Fruit fly (Drosophila melanogaster): Measurements from ENCODE around the gene Pfdn5.

The Pfdn5 gene

dm6 chr3R:22483537-22483936 lies 3.3 kb upstream of the Pfdn5 start:
- TF ChIP-seq kay (GFP tag; ENCODE audit: borderline replicate concordance) = no peak
- no peak for TF ChIP-seq toe (GFP tag; optimal IDR thresholded peaks at IDR 0.05)
- TF ChIP-seq ovo (GFP tag; optimal IDR thresholded peaks at IDR 0.05) = no peak
- TF ChIP-seq CG7101 (tag; optimal IDR thresholded peaks at IDR 0.05) = no peak
- no peak for TF ChIP-seq CG12768 (GFP tag; optimal IDR thresholded peaks at IDR 0.05)
- TF ChIP-seq CG5204 (GFP tag; optimal IDR thresholded peaks at IDR 0.05) = no peak
- TF ChIP-seq Mnt (GFP tag; optimal IDR thresholded peaks at IDR 0.05) = no peak
- no peak for TF ChIP-seq CG14711 (tag; optimal IDR thresholded peaks at IDR 0.05)
- no peak for TF ChIP-seq Crg-1 (GFP tag; optimal IDR thresholded peaks at IDR 0.05)
- no peak for TF ChIP-seq CG7045 (GFP tag; optimal IDR thresholded peaks at IDR 0.05)
- no peak for TF ChIP-seq CG11617 (GFP tag; optimal IDR thresholded peaks at IDR 0.05)
- no peak for TF ChIP-seq cic (GFP tag; optimal IDR thresholded peaks at IDR 0.05)
- TF ChIP-seq tj (GFP tag; optimal IDR thresholded peaks at IDR 0.05) = no peak
- TF ChIP-seq CG33017 (tag; optimal IDR thresholded peaks at IDR 0.05) = no peak

- TF ChIP-seq Hr96 (GFP tag; optimal IDR thresholded peaks at IDR 0.05) (no peak), Crg-1 (GFP tag; optimal IDR thresholded peaks at IDR 0.05) (no peak), cnc (optimal IDR thresholded peaks at IDR 0.05) (no peak), kay (GFP tag; ENCODE audit: borderline replicate concordance) (no peak), bab1 (GFP tag; optimal IDR thresholded peaks at IDR 0.05) (no peak), cic (GFP tag; optimal IDR thresholded peaks at IDR 0.05) (no peak), CG7101 (tag; optimal IDR thresholded peaks at IDR 0.05) (no peak), toe (GFP tag; optimal IDR thresholded peaks at IDR 0.05) (no peak), CG1620 (GFP tag; optimal IDR thresholded peaks at IDR 0.05) (no peak), CG11617 (GFP tag; optimal IDR thresholded peaks at IDR 0.05) (no peak), CG14711 (tag; optimal IDR thresholded peaks at IDR 0.05) (no peak), CG33017 (tag; optimal IDR thresholded peaks at IDR 0.05) (no peak), tj (GFP tag; optimal IDR thresholded peaks at IDR 0.05) (no peak), CG12768 (GFP tag; optimal IDR thresholded peaks at IDR 0.05) (no peak), pad (GFP tag; optimal IDR thresholded peaks at IDR 0.05) (no peak), CG5204 (GFP tag; optimal IDR thresholded peaks at IDR 0.05) (no peak), ovo (GFP tag; optimal IDR thresholded peaks at IDR 0.05) (no peak), Mnt (GFP tag; optimal IDR thresholded peaks at IDR 0.05) (no peak), CG7045 (GFP tag; optimal IDR thresholded peaks at IDR 0.05) (no peak), Clk (GFP tag; optimal IDR thresholded peaks at IDR 0.05) (no peak)
Observed at dm6 chr3R:22488855-22489254, 2.0 kb downstream of the Pfdn5 start, which contains the start of gene CG5376. TSS of gene CG5376 (minus strand) at chr3R:22488955.

- TF ChIP-seq Mnt (GFP tag; optimal IDR thresholded peaks at IDR 0.05) (peak; percentile 71), CG33017 (tag; optimal IDR thresholded peaks at IDR 0.05) (no peak), bab1 (GFP tag; optimal IDR thresholded peaks at IDR 0.05) (peak; percentile 55), Clk (GFP tag; optimal IDR thresholded peaks at IDR 0.05) (no peak), CG12768 (GFP tag; optimal IDR thresholded peaks at IDR 0.05) (peak; percentile 0), Hr96 (GFP tag; optimal IDR thresholded peaks at IDR 0.05) (peak; percentile 38), pad (GFP tag; optimal IDR thresholded peaks at IDR 0.05) (no peak), kay (GFP tag; ENCODE audit: borderline replicate concordance) (peak; percentile 96), toe (GFP tag; optimal IDR thresholded peaks at IDR 0.05) (peak; percentile 49), CG11617 (GFP tag; optimal IDR thresholded peaks at IDR 0.05) (peak; percentile 24), CG7045 (GFP tag; optimal IDR thresholded peaks at IDR 0.05) (peak; percentile 41), tj (GFP tag; optimal IDR thresholded peaks at IDR 0.05) (no peak)
Observed at dm6 chr3R:22491088-22491879, 4.4 kb downstream of the Pfdn5 start, which contains the start of the genes CCT1 and tHMG1. TSS of gene CCT1 (minus strand) at chr3R:22491439. TSS of gene tHMG1 (plus strand) at chr3R:22491829.

- TF ChIP-seq CG12768 (GFP tag; optimal IDR thresholded peaks at IDR 0.05) (no peak), pad (GFP tag; optimal IDR thresholded peaks at IDR 0.05) (no peak), CG33017 (tag; optimal IDR thresholded peaks at IDR 0.05) (no peak), CG7101 (tag; optimal IDR thresholded peaks at IDR 0.05) (no peak), CG7045 (GFP tag; optimal IDR thresholded peaks at IDR 0.05) (no peak), CG11617 (GFP tag; optimal IDR thresholded peaks at IDR 0.05) (no peak), Hr96 (GFP tag; optimal IDR thresholded peaks at IDR 0.05) (no peak), CG5204 (GFP tag; optimal IDR thresholded peaks at IDR 0.05) (no peak), toe (GFP tag; optimal IDR thresholded peaks at IDR 0.05) (no peak), CG1620 (GFP tag; optimal IDR thresholded peaks at IDR 0.05) (no peak), Mnt (GFP tag; optimal IDR thresholded peaks at IDR 0.05) (no peak), tj (GFP tag; optimal IDR thresholded peaks at IDR 0.05) (no peak), kay (GFP tag; ENCODE audit: borderline replicate concordance) (no peak), Crg-1 (GFP tag; optimal IDR thresholded peaks at IDR 0.05) (no peak), cnc (optimal IDR thresholded peaks at IDR 0.05) (no peak), CG14711 (tag; optimal IDR thresholded peaks at IDR 0.05) (no peak), ovo (GFP tag; optimal IDR thresholded peaks at IDR 0.05) (no peak), bab1 (GFP tag; optimal IDR thresholded peaks at IDR 0.05) (no peak), Clk (GFP tag; optimal IDR thresholded peaks at IDR 0.05) (no peak), cic (GFP tag; optimal IDR thresholded peaks at IDR 0.05) (no peak)
Observed at dm6 chr3R:22492767-22493166, 5.9 kb downstream of the Pfdn5 start, which contains the start of gene tHMG2. TSS of gene tHMG2 (plus strand) at chr3R:22492953.

DNA sequence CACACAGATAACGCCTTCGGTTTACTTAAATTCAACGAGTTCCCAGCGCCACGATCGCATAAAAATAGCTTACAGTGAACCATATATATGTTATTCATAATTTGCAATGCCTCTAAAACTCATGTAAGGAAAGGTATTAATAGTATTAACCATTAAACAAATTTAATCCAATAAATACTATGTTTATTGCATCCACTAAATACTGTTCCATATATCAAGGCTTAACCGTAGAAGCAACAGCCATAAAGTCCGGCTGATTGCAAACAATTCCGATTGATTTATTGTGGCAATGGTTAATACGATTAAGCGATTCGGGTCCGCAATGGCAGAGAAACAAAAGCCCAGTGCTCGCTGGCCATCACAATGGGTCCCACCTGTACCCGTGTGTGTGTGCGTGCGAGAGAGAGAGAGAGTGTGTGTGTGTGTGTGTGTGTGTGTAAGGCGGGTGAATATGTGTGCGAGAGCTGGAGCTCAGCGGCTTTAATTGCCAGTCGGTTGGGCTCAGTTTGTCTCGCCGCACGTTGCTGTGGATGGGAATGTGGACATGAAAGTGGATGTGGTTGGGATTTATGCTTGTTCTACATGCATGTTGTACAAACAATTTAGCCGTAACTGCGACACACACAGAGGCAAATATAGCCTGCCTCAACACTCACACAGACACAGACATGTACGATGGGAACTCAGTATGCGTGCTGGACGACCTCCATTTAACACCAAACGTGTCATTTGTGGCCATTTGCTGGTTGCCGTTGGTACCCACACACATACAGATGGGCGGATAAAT lies 7.9 kb downstream of the Pfdn5 start:
- TF ChIP-seq pad (GFP tag; optimal IDR thresholded peaks at IDR 0.05) = peak; percentile 29
- peak; percentile 78 for TF ChIP-seq CG7045 (GFP tag; optimal IDR thresholded peaks at IDR 0.05)
- no peak for TF ChIP-seq CG12768 (GFP tag; optimal IDR thresholded peaks at IDR 0.05)

Measured in whole organism, adult.